Worm (Caenorhabditis elegans): Measurements from ENCODE around the gene B0393.5.

Gene B0393.5

DNA sequence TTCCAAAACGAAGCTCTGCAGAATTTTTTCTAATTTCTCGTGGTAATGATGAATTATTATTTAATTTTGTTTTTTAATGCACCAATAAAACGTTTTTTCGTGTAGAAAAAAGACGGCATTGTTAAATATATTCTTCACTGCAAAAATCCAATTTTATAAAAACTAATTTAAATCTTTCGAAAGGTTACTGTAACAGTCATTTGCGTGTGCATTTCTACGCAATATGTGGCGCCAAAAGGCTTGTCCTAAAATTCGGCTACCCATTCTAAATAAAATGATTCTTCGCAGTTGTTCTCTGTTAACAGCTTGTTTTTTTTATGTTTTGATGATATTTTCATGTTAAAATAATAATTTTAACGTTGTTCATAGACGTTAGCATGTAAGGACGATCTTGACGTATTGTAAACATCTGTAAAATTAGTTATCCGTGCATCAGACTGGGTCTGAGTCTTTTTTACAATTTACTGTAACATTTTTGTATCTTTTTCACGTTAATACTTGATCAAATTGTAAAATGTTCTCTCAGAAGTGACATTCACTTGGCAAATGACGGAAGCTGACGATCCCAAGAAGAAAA, 27.1 kb downstream of the B0393.5 start, which contains the start of gene mip-1:
TSS of gene mip-1 (plus strand) at position 527 of the 577 bp plus-strand sequence.
- no peak for TF ChIP-seq efl-3 (GFP tag; optimal IDR thresholded peaks at IDR 0.05)
- no peak for TF ChIP-seq nhr-76 (tag; optimal IDR thresholded peaks at IDR 0.05)
- TF ChIP-seq unc-86 (tag; optimal IDR thresholded peaks at IDR 0.05): no peak
- no peak for TF ChIP-seq aly-2 (tag; optimal IDR thresholded peaks at IDR 0.05)
- TF ChIP-seq C34B4.2 (tag; optimal IDR thresholded peaks at IDR 0.05): no peak
- TF ChIP-seq nhr-20 (tag; optimal IDR thresholded peaks at IDR 0.05): no peak
- no peak for TF ChIP-seq ces-1 (GFP tag; optimal IDR thresholded peaks at IDR 0.05)

DNA sequence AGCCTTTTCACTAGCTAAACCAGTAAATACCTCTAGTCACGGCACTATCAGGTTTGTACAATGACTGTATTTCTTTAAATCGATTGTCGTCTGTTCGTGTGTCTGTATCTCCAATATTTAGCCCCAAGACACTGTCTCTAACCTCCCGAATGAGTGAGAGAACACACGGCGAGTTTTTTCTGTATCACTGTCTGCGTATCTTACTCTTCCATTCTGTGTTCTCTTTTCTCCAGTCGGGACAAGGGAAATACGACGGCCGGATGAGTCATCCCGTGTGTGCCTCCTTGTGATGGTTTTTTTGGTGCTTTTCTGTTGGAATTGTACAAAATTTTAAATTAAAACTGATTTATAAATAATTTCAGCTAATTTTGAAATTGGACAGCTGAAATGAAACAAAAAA, 30.5 kb downstream of the B0393.5 start:
- TF ChIP-seq C16A3.4 (tag; optimal IDR thresholded peaks at IDR 0.05) (peak; percentile 62), ces-1 (GFP tag; optimal IDR thresholded peaks at IDR 0.05) (no peak), sup-37 (GFP tag; optimal IDR thresholded peaks at IDR 0.05) (no peak), jun-1 (tag; optimal IDR thresholded peaks at IDR 0.05) (peak; percentile 96), ceh-88 (GFP tag; IDR thresholded peaks at IDR 0.05) (no peak), hpl-2 (GFP tag; optimal IDR thresholded peaks at IDR 0.05) (no peak), sptf-1 (tag; optimal IDR thresholded peaks at IDR 0.05) (no peak), nhr-71 (tag; optimal IDR thresholded peaks at IDR 0.05) (peak; percentile 71), rnt-1 (tag; optimal IDR thresholded peaks at IDR 0.05) (peak; percentile 44), nhr-20 (tag; optimal IDR thresholded peaks at IDR 0.05) (peak; percentile 63), ama-1 (optimal IDR thresholded peaks at IDR 0.05) (no peak), nhr-12 (tag; optimal IDR thresholded peaks at IDR 0.05) (no peak), nhr-90 (tag; optimal IDR thresholded peaks at IDR 0.05; ENCODE audit: poor library complexity) (peak; percentile 50), snpc-4 (tag; optimal IDR thresholded peaks at IDR 0.05) (peak; percentile 58), skn-1 (tag; optimal IDR thresholded peaks at IDR 0.05) (peak; percentile 27), unc-62 (GFP tag; optimal IDR thresholded peaks at IDR 0.05) (no peak), grh-1 (GFP tag; IDR thresholded peaks at IDR 0.05) (no peak), zag-1 (tag; optimal IDR thresholded peaks at IDR 0.05) (no peak), egl-27 (tag; optimal IDR thresholded peaks at IDR 0.05) (no peak), dpl-1 (GFP tag; optimal IDR thresholded peaks at IDR 0.05) (peak; percentile 52 to 67 (median 61)), dsc-1 (tag; optimal IDR thresholded peaks at IDR 0.05) (no peak), C04F5.9 (tag; optimal IDR thresholded peaks at IDR 0.05) (peak; percentile 15), nhr-28 (tag; optimal IDR thresholded peaks at IDR 0.05) (no peak), unc-130 (tag; optimal IDR thresholded peaks at IDR 0.05) (no peak), lin-15B (tag; optimal IDR thresholded peaks at IDR 0.05) (peak; percentile 52), ztf-4 (tag; optimal IDR thresholded peaks at IDR 0.05) (no peak), C34B4.2 (tag; optimal IDR thresholded peaks at IDR 0.05) (no peak), nhr-84 (tag; optimal IDR thresholded peaks at IDR 0.05) (no peak), snu-23 (GFP tag; optimal IDR thresholded peaks at IDR 0.05) (peak; percentile 72), zip-4 (GFP tag; optimal IDR thresholded peaks at IDR 0.05) (no peak), nhr-76 (tag; optimal IDR thresholded peaks at IDR 0.05) (no peak), blmp-1 (tag; optimal IDR thresholded peaks at IDR 0.05) (peak; percentile 80), ceh-90 (tag; optimal IDR thresholded peaks at IDR 0.05) (no peak), sox-4 (tag; optimal IDR thresholded peaks at IDR 0.05) (no peak), nhr-85 (tag) (peak; percentile 54), unc-98 (GFP tag; IDR thresholded peaks at IDR 0.05) (no peak), irx-1 (tag; optimal IDR thresholded peaks at IDR 0.05) (no peak), Y116A8C.19 (tag; optimal IDR thresholded peaks at IDR 0.05; ENCODE audit: borderline replicate concordance) (no peak), lin-35 (GFP tag; optimal IDR thresholded peaks at IDR 0.05) (peak; percentile 53 to 79), elt-3 (tag; optimal IDR thresholded peaks at IDR 0.05) (peak in 3 of 6 experiments; percentile 3 to 78 (median 38)), efl-1 (optimal IDR thresholded peaks at IDR 0.05) (peak; percentile 78 to 80), efl-1 (GFP tag; optimal IDR thresholded peaks at IDR 0.05 in 1 of 2) (peak; percentile 60 to 96), aly-2 (tag; optimal IDR thresholded peaks at IDR 0.05) (peak; percentile 8), tlp-1 (tag; optimal IDR thresholded peaks at IDR 0.05) (no peak), fkh-10 (GFP tag; optimal IDR thresholded peaks at IDR 0.05) (no peak), egl-13 (tag; optimal IDR thresholded peaks at IDR 0.05) (no peak), nhr-237 (tag; optimal IDR thresholded peaks at IDR 0.05) (peak; percentile 5), unc-30 (tag; optimal IDR thresholded peaks at IDR 0.05) (no peak), elt-2 (tag; optimal IDR thresholded peaks at IDR 0.05) (no peak)

Data from whole organism, L1 larva.